Worm (Caenorhabditis elegans): ENCODE measurements around the gene scvp-1.

Gene scvp-1

DNA sequence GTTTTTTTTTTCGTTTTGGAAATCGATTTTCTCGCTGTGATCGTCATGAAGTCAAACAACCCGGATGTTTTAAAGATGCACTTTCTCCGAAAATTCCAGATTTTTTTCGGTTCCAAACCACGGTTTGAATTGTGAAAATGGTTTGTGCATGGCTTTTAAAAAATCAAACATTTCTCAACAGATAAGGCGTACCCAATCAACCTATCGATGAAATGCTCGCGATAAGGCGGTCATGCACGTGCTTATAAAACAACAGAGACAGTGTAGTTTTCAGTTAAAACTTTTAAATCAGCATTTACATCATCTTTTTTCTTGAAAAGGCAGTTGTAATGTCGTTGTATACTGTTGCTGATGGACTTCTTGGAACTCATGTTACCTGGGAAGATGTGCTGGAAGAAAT lies 1.3 kb upstream of the scvp-1 start, which contains the start of gene F58B4.5:
TSS of gene F58B4.5 (plus strand) at position 283 of the 400 bp plus-strand sequence.
- TF ChIP-seq ceh-62 (tag; optimal IDR thresholded peaks at IDR 0.05), result no peak
- TF ChIP-seq mxl-3 (GFP tag; optimal IDR thresholded peaks at IDR 0.05), result peak; percentile 32
- no peak for TF ChIP-seq vab-7 (GFP tag; IDR thresholded peaks at IDR 0.05)
- peak in 1 of 2 experiments; percentile 57 for TF ChIP-seq mdl-1 (tag; optimal IDR thresholded peaks at IDR 0.05)
- TF ChIP-seq hlh-30 (tag; optimal IDR thresholded peaks at IDR 0.05; ENCODE audit: insufficient read depth), result peak; percentile 17
- TF ChIP-seq nhr-102 (tag; optimal IDR thresholded peaks at IDR 0.05), result peak; percentile 3
- TF ChIP-seq lim-7 (GFP tag; IDR thresholded peaks at IDR 0.05), result no peak
- peak; percentile 73 for TF ChIP-seq hlh-11 (tag; optimal IDR thresholded peaks at IDR 0.05)
- TF ChIP-seq T20F7.1 (GFP tag; optimal IDR thresholded peaks at IDR 0.05), result peak; percentile 14
- peak; percentile 89 for TF ChIP-seq dmd-6 (GFP tag; IDR thresholded peaks at IDR 0.05)
- TF ChIP-seq daf-12 (tag; optimal IDR thresholded peaks at IDR 0.05), result no peak
- TF ChIP-seq nhr-28 (tag; optimal IDR thresholded peaks at IDR 0.05), result peak; percentile 34
- peak; percentile 61 for TF ChIP-seq aha-1 (tag)
- no peak for TF ChIP-seq zfp-2 (tag; optimal IDR thresholded peaks at IDR 0.05)
- peak; percentile 7 for TF ChIP-seq nhr-48 (tag; optimal IDR thresholded peaks at IDR 0.05)
- no peak for TF ChIP-seq D1046.2 (GFP tag; IDR thresholded peaks at IDR 0.05)
- peak; percentile 89 for TF ChIP-seq pqm-1 (tag; optimal IDR thresholded peaks at IDR 0.05)
- TF ChIP-seq daf-16 (GFP tag; optimal IDR thresholded peaks at IDR 0.05), result no peak
- peak; percentile 49 for TF ChIP-seq daf-16 (tag; optimal IDR thresholded peaks at IDR 0.05)
- no peak for TF ChIP-seq lir-3 (tag; optimal IDR thresholded peaks at IDR 0.05)

DNA sequence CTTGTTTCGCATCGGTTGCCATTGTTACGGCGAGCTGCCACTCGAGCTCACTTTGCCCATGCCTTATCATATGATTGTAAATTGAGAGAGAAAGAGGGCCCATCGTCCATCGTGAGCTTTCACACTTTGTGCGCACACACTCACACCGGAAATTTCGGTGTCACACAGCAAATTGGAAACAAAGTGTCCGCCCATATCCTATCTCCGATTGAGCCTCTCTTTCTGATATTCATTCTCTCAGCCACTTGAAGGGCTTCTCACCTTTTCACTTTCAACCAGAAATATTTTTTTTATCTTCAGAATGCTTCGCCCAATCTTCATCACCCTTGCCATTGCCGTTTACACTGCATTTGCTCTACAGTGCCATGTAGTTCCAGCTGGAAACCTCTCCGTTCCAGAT lies 1.6 kb downstream of the scvp-1 start, which contains the start of gene F58B4.3:
TSS of gene F58B4.3 (plus strand) at position 301 of the 400 bp plus-strand sequence.
- no peak for TF ChIP-seq unc-130 (GFP tag; optimal IDR thresholded peaks at IDR 0.05)
- no peak for TF ChIP-seq set-16 (GFP tag; IDR thresholded peaks at IDR 0.05)
- no peak for TF ChIP-seq daf-8 (GFP tag; IDR thresholded peaks at IDR 0.05)
- no peak for TF ChIP-seq zip-2 (tag; optimal IDR thresholded peaks at IDR 0.05)
- no peak for TF ChIP-seq ces-1 (GFP tag; optimal IDR thresholded peaks at IDR 0.05)
- no peak for TF ChIP-seq tag-97 (GFP tag; IDR thresholded peaks at IDR 0.05)
- no peak for TF ChIP-seq hmg-1.1 (GFP tag; IDR thresholded peaks at IDR 0.05)
- no peak for TF ChIP-seq ceh-82 (tag; optimal IDR thresholded peaks at IDR 0.05)
- TF ChIP-seq aly-2 (tag; optimal IDR thresholded peaks at IDR 0.05), result no peak
- no peak for TF ChIP-seq php-3 (GFP tag; IDR thresholded peaks at IDR 0.05)
- no peak for TF ChIP-seq ztf-7 (tag; optimal IDR thresholded peaks at IDR 0.05)
- no peak for TF ChIP-seq zfp-3 (GFP tag; conservative IDR thresholded peaks at IDR 0.05)
- TF ChIP-seq F37D6.2 (tag; optimal IDR thresholded peaks at IDR 0.05), result no peak
- TF ChIP-seq gei-8 (GFP tag; optimal IDR thresholded peaks at IDR 0.05), result no peak
- TF ChIP-seq lin-13 (GFP tag; optimal IDR thresholded peaks at IDR 0.05), result no peak
- TF ChIP-seq duxl-1 (tag; optimal IDR thresholded peaks at IDR 0.05; ENCODE audit: poor library complexity), result no peak

DNA sequence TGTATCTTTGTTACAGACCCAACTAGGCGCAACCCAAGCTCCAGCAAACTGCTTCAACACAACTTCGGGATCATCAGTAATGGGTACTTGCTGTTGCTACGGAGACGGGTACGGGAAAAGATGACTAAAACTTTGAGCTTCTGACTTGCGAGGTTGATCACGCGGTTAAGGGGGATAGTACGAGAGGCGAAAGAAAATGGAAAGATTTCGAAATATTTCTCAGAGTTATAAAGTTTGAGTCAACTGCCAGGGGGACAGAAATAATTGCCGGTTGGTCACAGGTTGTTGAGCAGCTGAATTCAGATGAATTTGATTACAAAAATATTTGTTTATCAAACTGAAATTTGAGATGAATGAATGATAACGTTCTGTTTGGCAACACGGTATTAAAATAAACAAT lies 5.4 kb downstream of the scvp-1 start:
- TF ChIP-seq hif-1 (tag; optimal IDR thresholded peaks at IDR 0.05) (no peak), tra-1 (GFP tag; IDR thresholded peaks at IDR 0.05) (no peak), madf-5 (GFP tag; IDR thresholded peaks at IDR 0.05) (no peak), unc-62 (GFP tag; optimal IDR thresholded peaks at IDR 0.05 in 1 of 2) (no peak), unc-62 (tag; optimal IDR thresholded peaks at IDR 0.05) (no peak), nhr-11 (tag; optimal IDR thresholded peaks at IDR 0.05) (no peak), mxl-3 (GFP tag; optimal IDR thresholded peaks at IDR 0.05) (no peak), lsy-2 (tag; optimal IDR thresholded peaks at IDR 0.05) (no peak), Y48G9A.11 (GFP tag; IDR thresholded peaks at IDR 0.05) (no peak), fkh-10 (GFP tag; optimal IDR thresholded peaks at IDR 0.05) (no peak), dmd-8 (GFP tag; IDR thresholded peaks at IDR 0.05) (no peak), F37D6.2 (tag; optimal IDR thresholded peaks at IDR 0.05) (no peak), ama-1 (optimal IDR thresholded peaks at IDR 0.05) (no peak)
